Worm (Caenorhabditis elegans) whole organism, L2 larva: ENCODE data around the gene mccc-1.

Source experiments
- C34F6.9 ChIP-seq: fragments of 150-350 bp; optimal IDR thresholded peaks from 2 replicates; lab custom pipeline; 2014; ENCODE audit warnings: missing biosample characterization, missing genetic modification characterization
- F13H6.1 ChIP-seq: sonication (generic microtip); optimal IDR thresholded peaks from 2 replicates; lab custom pipeline; 2016; ENCODE audit warnings: missing genetic modification characterization, missing compliant biosample characterization
- R02D3.7 ChIP-seq: fragments of 150-350 bp; optimal IDR thresholded peaks from 2 replicates; lab custom pipeline; 2014; ENCODE audit warnings: missing biosample characterization, missing genetic modification characterization
- alr-1 ChIP-seq: fragments of 150-350 bp; optimal IDR thresholded peaks from 2 replicates; lab custom pipeline; 2014; ENCODE audit warnings: missing biosample characterization, missing genetic modification characterization
- blmp-1 ChIP-seq: sonication (generic microtip); optimal IDR thresholded peaks from 2 replicates; lab custom pipeline; 2017; ENCODE audit warnings: missing genetic modification characterization, mild to moderate bottlenecking, missing compliant biosample characterization, antibody characterized with exemption, moderate library complexity; ENCODE audit not compliant: insufficient read depth
- ceh-16 ChIP-seq: fragments of 150-350 bp; optimal IDR thresholded peaks from 2 replicates; lab custom pipeline; 2014; ENCODE audit warnings: missing biosample characterization, missing genetic modification characterization
- ceh-82 ChIP-seq: fragments of 150-350 bp; optimal IDR thresholded peaks from 2 replicates; lab custom pipeline; 2014; ENCODE audit warnings: missing biosample characterization, missing genetic modification characterization
- crh-2 ChIP-seq: sonication (generic microtip); optimal IDR thresholded peaks from 2 replicates; lab custom pipeline; 2017; ENCODE audit warnings: missing biosample characterization, missing genetic modification characterization
- egl-27 ChIP-seq: sonication (generic microtip); optimal IDR thresholded peaks from 3 replicates; lab custom pipeline; 2017; ENCODE audit warnings: missing biosample characterization, missing genetic modification reagents, missing genetic modification characterization
- elt-1 ChIP-seq: fragments of 150-350 bp; optimal IDR thresholded peaks from 2 replicates; lab custom pipeline; 2014; ENCODE audit warnings: missing biosample characterization, missing genetic modification characterization
- elt-3 ChIP-seq: sonication (generic microtip); optimal IDR thresholded peaks from 2 replicates; lab custom pipeline; 2017; ENCODE audit warnings: missing biosample characterization, missing genetic modification characterization
- fos-1 ChIP-seq: fragments of 150-350 bp; optimal IDR thresholded peaks from 2 replicates; lab custom pipeline; 2014; ENCODE audit warnings: missing biosample characterization, missing genetic modification characterization
- gmeb-1 ChIP-seq: fragments of 150-350 bp; optimal IDR thresholded peaks from 2 replicates; lab custom pipeline; 2014; ENCODE audit warnings: missing biosample characterization, missing genetic modification characterization
- lin-11 ChIP-seq: fragments of 150-350 bp; sonication (generic microtip); optimal IDR thresholded peaks from 2 replicates; lab custom pipeline; 2014; ENCODE audit warnings: missing biosample characterization, missing genetic modification characterization, inconsistent platforms, mixed read lengths
- lsy-2 ChIP-seq, 2 experiments: fragments of 150-350 bp in 1 of 2; sonication (generic microtip) in 1 of 2; optimal IDR thresholded peaks; 2 replicates each; lab custom pipeline; 2014 to 2017; ENCODE audit warnings: missing biosample characterization in 2 of 2, missing genetic modification characterization in 2 of 2
- mab-5 ChIP-seq: fragments of 150-350 bp; optimal IDR thresholded peaks from 2 replicates; lab custom pipeline; 2014; ENCODE audit warnings: missing biosample characterization, missing genetic modification characterization
- mdl-1 ChIP-seq, 2 experiments: fragments of 150-350 bp in 1 of 2; sonication (generic microtip) in 1 of 2; optimal IDR thresholded peaks; 2 replicates each; lab custom pipeline; 2017; ENCODE audit warnings: missing biosample characterization in 2 of 2, missing genetic modification characterization in 2 of 2
- nhr-10 ChIP-seq: sonication (generic microtip); optimal IDR thresholded peaks from 2 replicates; lab custom pipeline; 2017; ENCODE audit warnings: missing biosample characterization, missing genetic modification characterization
- nhr-11 ChIP-seq: fragments of 150-350 bp; optimal IDR thresholded peaks from 2 replicates; lab custom pipeline; 2014; ENCODE audit warnings: missing biosample characterization, missing genetic modification characterization
- nhr-12 ChIP-seq: fragments of 150-350 bp; optimal IDR thresholded peaks from 2 replicates; lab custom pipeline; 2014; ENCODE audit warnings: missing biosample characterization, missing genetic modification characterization
- nhr-129 ChIP-seq: fragments of 150-350 bp; optimal IDR thresholded peaks from 2 replicates; lab custom pipeline; 2014; ENCODE audit warnings: missing biosample characterization, missing genetic modification characterization
- nhr-21 ChIP-seq: fragments of 150-350 bp; optimal IDR thresholded peaks from 2 replicates; lab custom pipeline; 2014; ENCODE audit warnings: missing biosample characterization, missing genetic modification characterization
- nhr-237 ChIP-seq: fragments of 150-350 bp; optimal IDR thresholded peaks from 2 replicates; lab custom pipeline; 2014; ENCODE audit warnings: missing biosample characterization, missing genetic modification characterization
- nhr-25 ChIP-seq: fragments of 150-350 bp; sonication (generic microtip); optimal IDR thresholded peaks from 3 replicates; lab custom pipeline; 2014; ENCODE audit warnings: missing biosample characterization, missing genetic modification characterization
- nhr-6 ChIP-seq: fragments of 150-350 bp; optimal IDR thresholded peaks from 2 replicates; lab custom pipeline; 2014; ENCODE audit warnings: missing biosample characterization, missing genetic modification characterization
- peb-1 ChIP-seq: fragments of 150-350 bp; optimal IDR thresholded peaks from 2 replicates; lab custom pipeline; 2014; ENCODE audit warnings: missing biosample characterization, missing genetic modification characterization
- sem-4 ChIP-seq: fragments of 150-350 bp; optimal IDR thresholded peaks from 2 replicates; lab custom pipeline; 2014; ENCODE audit warnings: missing biosample characterization, missing genetic modification reagents, missing genetic modification characterization
- sma-3 ChIP-seq: sonication (generic microtip); optimal IDR thresholded peaks from 2 replicates; lab custom pipeline; 2016; ENCODE audit warnings: missing genetic modification reagents, missing genetic modification characterization, missing compliant biosample characterization
- sma-9 ChIP-seq, 2 experiments: fragments of 150-350 bp in 1 of 2; sonication (generic microtip) in 1 of 2; optimal IDR thresholded peaks; 2 replicates each; lab custom pipeline; 2014 to 2016; ENCODE audit warnings: missing genetic modification characterization in 2 of 2, mild to moderate bottlenecking in 1 of 2, missing biosample characterization in 1 of 2, missing compliant biosample characterization in 1 of 2, missing genetic modification reagents in 1 of 2, moderate library complexity in 1 of 2
- snpc-4 ChIP-seq: fragments of 150-350 bp; optimal IDR thresholded peaks from 2 replicates; lab custom pipeline; 2014; ENCODE audit warnings: missing biosample characterization, missing genetic modification characterization
- unc-39 ChIP-seq: fragments of 150-350 bp; optimal IDR thresholded peaks from 2 replicates; lab custom pipeline; 2014; ENCODE audit warnings: missing biosample characterization, missing genetic modification characterization
- unc-55 ChIP-seq: fragments of 150-350 bp; sonication (generic microtip); optimal IDR thresholded peaks from 3 replicates; lab custom pipeline; 2014; ENCODE audit warnings: missing biosample characterization, missing genetic modification reagents, missing genetic modification characterization
- zag-1 ChIP-seq: fragments of 150-350 bp; optimal IDR thresholded peaks from 2 replicates; lab custom pipeline; 2014; ENCODE audit warnings: missing biosample characterization, missing genetic modification characterization
- ztf-1 ChIP-seq: fragments of 200-800 bp; sonication (Bioruptor generic); conservative IDR thresholded peaks from 2 replicates; pipeline ENCODE4 v1.3.6; 2022; ENCODE audit warnings: missing genetic modification characterization, missing compliant biosample characterization
- ztf-11 ChIP-seq: sonication (generic microtip); optimal IDR thresholded peaks from 2 replicates; lab custom pipeline; 2017; ENCODE audit warnings: missing biosample characterization, missing genetic modification characterization
- ztf-4 ChIP-seq: fragments of 150-350 bp; optimal IDR thresholded peaks from 2 replicates; lab custom pipeline; 2014; ENCODE audit warnings: missing biosample characterization, missing genetic modification characterization

The mccc-1 gene

ce11 chrIV:9864778-9865177 is 19.6 kb upstream of the mccc-1 start, which contains the start of the genes K07F5.15 and K07F5.22:
K07F5.15 (plus strand) TSS chrIV:9865078.
K07F5.22 (plus strand) TSS chrIV:9865078.
- no peak for TF ChIP-seq sem-4 (tag; lab: Kevin White, UChicago)
- no peak for TF ChIP-seq crh-2
- TF ChIP-seq snpc-4: no peak
- no peak for TF ChIP-seq zag-1 (tag; lab: Kevin White, UChicago)
- no peak for TF ChIP-seq nhr-11 (tag; lab: Kevin White, UChicago)
- no peak for TF ChIP-seq lsy-2 (tag; optimal IDR thresholded peaks at IDR 0.05; lab: Kevin White, UChicago)
- TF ChIP-seq nhr-129 (tag; lab: Kevin White, UChicago): no peak
- TF ChIP-seq ceh-82 (tag; lab: Kevin White, UChicago): no peak
- no peak for TF ChIP-seq gmeb-1 (tag; lab: Kevin White, UChicago)
- no peak for TF ChIP-seq fos-1 (tag; lab: Kevin White, UChicago)
- TF ChIP-seq R02D3.7: no peak
- no peak for TF ChIP-seq nhr-237 (tag; lab: Kevin White, UChicago)

DNA sequence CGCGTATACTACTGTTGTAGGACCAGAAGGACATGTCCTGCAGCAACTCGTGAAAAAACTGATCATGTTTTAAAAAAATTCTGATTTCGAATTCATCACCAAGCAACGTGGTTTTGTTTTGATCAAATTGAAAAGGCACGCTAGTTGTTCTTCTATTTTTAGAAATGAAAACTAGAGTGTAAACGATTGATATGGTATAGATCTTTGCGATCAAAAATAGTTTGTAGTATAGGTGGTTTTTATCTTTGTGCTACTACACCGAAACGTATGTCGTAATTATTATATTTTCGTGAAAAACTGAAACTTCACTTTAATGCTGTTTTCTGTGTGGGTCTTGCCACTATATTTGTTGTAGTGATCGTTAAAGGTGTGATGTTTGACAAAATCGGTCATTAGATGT is 17.5 kb upstream of the mccc-1 start:
- TF ChIP-seq nhr-10 (tag; lab: Kevin White, UChicago): no peak
- TF ChIP-seq R02D3.7: no peak
- no peak for TF ChIP-seq mdl-1 (tag; optimal IDR thresholded peaks at IDR 0.05; lab: Kevin White, UChicago)
- no peak for TF ChIP-seq nhr-21 (tag; lab: Kevin White, UChicago)
- no peak for TF ChIP-seq ceh-16 (tag; lab: Kevin White, UChicago)
- TF ChIP-seq lsy-2 (tag; optimal IDR thresholded peaks at IDR 0.05; lab: Kevin White, UChicago): no peak

DNA sequence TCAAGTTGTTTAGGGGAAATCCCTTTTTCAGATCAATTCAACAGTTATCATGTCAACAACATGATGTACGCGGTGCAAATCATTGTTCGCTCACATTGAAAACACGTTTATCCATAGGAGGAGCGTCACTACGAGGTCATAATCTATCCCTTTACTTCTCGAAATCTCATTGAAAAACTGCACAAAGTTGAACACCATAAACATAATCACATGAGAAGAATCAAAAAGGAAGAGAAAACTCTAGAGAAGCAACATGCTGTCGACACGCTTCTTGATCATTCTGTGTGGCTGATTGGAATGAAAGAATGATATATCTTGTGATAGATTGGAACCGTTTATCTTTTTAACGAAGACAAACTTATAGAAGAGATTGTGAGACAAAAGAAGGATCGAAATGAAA is 16.5 kb upstream of the mccc-1 start:
- TF ChIP-seq nhr-129 (tag; lab: Kevin White, UChicago) (peak; percentile 63), nhr-25 (tag; lab: Kevin White, UChicago) (peak; percentile 97), unc-39 (tag; lab: Kevin White, UChicago) (no peak), nhr-6 (tag; lab: Kevin White, UChicago) (peak; percentile 52), nhr-237 (tag; lab: Kevin White, UChicago) (no peak), gmeb-1 (tag; lab: Kevin White, UChicago) (peak; percentile 59), C34F6.9 (no peak), mdl-1 (tag; optimal IDR thresholded peaks at IDR 0.05; lab: Kevin White, UChicago) (peak in 1 of 2 experiments; percentile 77), F13H6.1 (tag; lab: Kevin White, UChicago) (peak; percentile 33), zag-1 (tag; lab: Kevin White, UChicago) (no peak), ztf-4 (tag; lab: Kevin White, UChicago) (peak; percentile 18), fos-1 (tag; lab: Kevin White, UChicago) (peak; percentile 42), crh-2 (peak; percentile 49), sma-9 (GFP tag; optimal IDR thresholded peaks at IDR 0.05; lab: Kevin White, UChicago) (peak; percentile 98), sma-9 (tag; optimal IDR thresholded peaks at IDR 0.05; lab: Kevin White, UChicago) (no peak), egl-27 (tag; lab: Kevin White, UChicago) (peak; percentile 48), blmp-1 (tag; lab: Kevin White, UChicago) (peak; percentile 91), nhr-21 (tag; lab: Kevin White, UChicago) (peak; percentile 99), alr-1 (tag; lab: Kevin White, UChicago) (no peak), ztf-1 (no peak), R02D3.7 (no peak), ztf-11 (tag; lab: Kevin White, UChicago) (no peak), elt-3 (no peak), lsy-2 (tag; optimal IDR thresholded peaks at IDR 0.05; lab: Kevin White, UChicago) (peak in 1 of 2 experiments; percentile 68), mab-5 (no peak), sma-3 (peak; percentile 96), sem-4 (tag; lab: Kevin White, UChicago) (no peak)

DNA sequence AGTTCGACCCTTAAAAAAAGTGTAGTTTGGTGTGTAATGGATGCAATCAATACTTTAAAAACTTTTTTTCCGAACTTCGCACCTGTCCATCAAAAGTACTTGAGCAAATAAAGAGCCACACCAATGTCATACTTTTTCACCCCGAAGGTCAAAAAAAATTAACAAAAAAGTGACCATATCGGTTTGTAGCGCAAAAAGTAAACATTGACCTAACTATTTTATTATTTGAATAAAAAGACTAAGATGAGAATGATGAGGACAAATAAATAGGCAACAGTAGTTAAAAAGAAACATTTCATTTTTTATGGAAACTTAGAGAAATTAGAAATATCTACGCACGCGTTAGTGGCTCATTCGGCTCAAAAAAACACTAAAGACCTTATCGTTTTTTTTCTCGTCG is 15.0 kb upstream of the mccc-1 start:
- TF ChIP-seq nhr-25 (tag; lab: Kevin White, UChicago) (no peak), nhr-12 (tag; lab: Kevin White, UChicago) (no peak), alr-1 (tag; lab: Kevin White, UChicago) (no peak), lin-11 (tag; lab: Kevin White, UChicago) (no peak), peb-1 (tag; lab: Kevin White, UChicago) (no peak), gmeb-1 (tag; lab: Kevin White, UChicago) (no peak), nhr-11 (tag; lab: Kevin White, UChicago) (no peak), mab-5 (no peak), elt-3 (no peak), unc-55 (GFP tag; lab: Kevin White, UChicago) (no peak), elt-1 (tag; lab: Kevin White, UChicago) (no peak)
